Worm (Caenorhabditis elegans) whole organism, late embryonic: ENCODE data around the gene lem-2.

Experiments used
- F13H6.1 ChIP-seq: sonication (generic microtip); optimal IDR thresholded peaks from 2 replicates; lab custom pipeline; 2016; ENCODE audit warnings: missing genetic modification characterization, missing compliant biosample characterization
- K09A11.1 ChIP-seq: sonication (generic microtip); optimal IDR thresholded peaks from 2 replicates; lab custom pipeline; 2017; ENCODE audit warnings: antibody characterized with exemption, mild to moderate bottlenecking, missing genetic modification characterization, missing compliant biosample characterization; ENCODE audit not compliant: insufficient read depth
- Y22D7AL.16 ChIP-seq: sonication (generic microtip); optimal IDR thresholded peaks from 2 replicates; lab custom pipeline; 2016; ENCODE audit warnings: missing genetic modification characterization, missing compliant biosample characterization
- ama-1 ChIP-seq: fragments of 150-350 bp; optimal IDR thresholded peaks from 2 replicates; lab custom pipeline; 2014
- ceh-14 ChIP-seq: sonication (generic microtip); optimal IDR thresholded peaks from 2 replicates; lab custom pipeline; 2016; ENCODE audit warnings: missing genotype, missing genetic modification characterization, missing compliant biosample characterization
- ceh-18 ChIP-seq: sonication (generic microtip); optimal IDR thresholded peaks from 2 replicates; lab custom pipeline; 2016; ENCODE audit warnings: missing genetic modification characterization, missing compliant biosample characterization
- ceh-19 ChIP-seq: fragments of 200-800 bp; sonication (Bioruptor generic); optimal IDR thresholded peaks from 2 replicates; lab custom pipeline; 2018; ENCODE audit warnings: mild to moderate bottlenecking, missing genetic modification characterization, missing compliant biosample characterization
- ceh-2 ChIP-seq: sonication (generic microtip); optimal IDR thresholded peaks from 2 replicates; lab custom pipeline; 2016; ENCODE audit warnings: missing genotype, missing genetic modification characterization, missing compliant biosample characterization
- ceh-22 ChIP-seq: sonication (generic microtip); optimal IDR thresholded peaks from 2 replicates; lab custom pipeline; 2017; ENCODE audit warnings: missing biosample characterization, missing genetic modification characterization
- ceh-24 ChIP-seq: sonication (generic microtip); optimal IDR thresholded peaks from 2 replicates; lab custom pipeline; 2016; ENCODE audit warnings: mild to moderate bottlenecking, missing genetic modification characterization, missing compliant biosample characterization
- ceh-30 ChIP-seq: fragments of 150-350 bp; optimal IDR thresholded peaks from 2 replicates; lab custom pipeline; 2014; ENCODE audit warnings: missing biosample characterization, missing genetic modification characterization
- ceh-31 ChIP-seq: sonication (generic microtip); optimal IDR thresholded peaks from 2 replicates; lab custom pipeline; 2016; ENCODE audit warnings: missing genetic modification characterization, missing compliant biosample characterization
- ceh-34 ChIP-seq: sonication (generic microtip); optimal IDR thresholded peaks from 2 replicates; lab custom pipeline; 2016; ENCODE audit warnings: mild to moderate bottlenecking, missing genetic modification characterization, missing compliant biosample characterization
- ceh-48 ChIP-seq: sonication (generic microtip); optimal IDR thresholded peaks from 2 replicates; lab custom pipeline; 2016; ENCODE audit warnings: missing genetic modification characterization, inconsistent platforms, missing compliant biosample characterization
- dmd-4 ChIP-seq: sonication (generic microtip); optimal IDR thresholded peaks from 2 replicates; lab custom pipeline; 2016; ENCODE audit warnings: borderline replicate concordance, missing genetic modification characterization, missing compliant biosample characterization
- dve-1 ChIP-seq: sonication (generic microtip); optimal IDR thresholded peaks from 2 replicates; lab custom pipeline; 2017; ENCODE audit warnings: antibody characterized with exemption, mild to moderate bottlenecking, missing genetic modification characterization, missing compliant biosample characterization
- elt-2 ChIP-seq: sonication (generic microtip); optimal IDR thresholded peaks from 2 replicates; lab custom pipeline; 2016; ENCODE audit warnings: missing genetic modification reagents, missing genetic modification characterization, missing compliant biosample characterization
- ets-4 ChIP-seq: sonication (generic microtip); optimal IDR thresholded peaks from 2 replicates; lab custom pipeline; 2016; ENCODE audit warnings: missing genetic modification characterization, missing compliant biosample characterization
- fax-1 ChIP-seq: sonication (generic microtip); optimal IDR thresholded peaks from 2 replicates; lab custom pipeline; 2016; ENCODE audit warnings: missing genotype, missing genetic modification characterization, missing compliant biosample characterization
- fkh-10 ChIP-seq: fragments of 150-350 bp; optimal IDR thresholded peaks from 2 replicates; lab custom pipeline; 2014; ENCODE audit warnings: missing biosample characterization, missing genetic modification reagents, missing genetic modification characterization
- gmeb-2 ChIP-seq: sonication (generic microtip); optimal IDR thresholded peaks from 2 replicates; lab custom pipeline; 2016; ENCODE audit warnings: missing genetic modification characterization, inconsistent platforms, missing compliant biosample characterization
- hlh-30 ChIP-seq: sonication (generic microtip); optimal IDR thresholded peaks from 2 replicates; lab custom pipeline; 2017; ENCODE audit warnings: antibody characterized with exemption, missing genetic modification characterization, missing compliant biosample characterization; ENCODE audit not compliant: insufficient read depth
- hlh-6 ChIP-seq: sonication (generic microtip); optimal IDR thresholded peaks from 2 replicates; lab custom pipeline; 2016; ENCODE audit warnings: missing genotype, missing genetic modification characterization, missing compliant biosample characterization
- hlh-8 ChIP-seq: sonication (generic microtip); optimal IDR thresholded peaks from 2 replicates; lab custom pipeline; 2016; ENCODE audit warnings: missing genotype, missing genetic modification characterization, missing compliant biosample characterization
- madf-2 ChIP-seq: sonication (generic microtip); optimal IDR thresholded peaks from 2 replicates; lab custom pipeline; 2017; ENCODE audit warnings: missing genetic modification characterization, missing compliant biosample characterization
- mec-3 ChIP-seq: sonication (generic microtip); optimal IDR thresholded peaks from 2 replicates; lab custom pipeline; 2016; ENCODE audit warnings: borderline replicate concordance, missing genetic modification characterization, missing compliant biosample characterization
- nhr-11 ChIP-seq: fragments of 150-350 bp; optimal IDR thresholded peaks from 2 replicates; lab custom pipeline; 2014; ENCODE audit warnings: missing biosample characterization, missing genetic modification characterization
- nhr-232 ChIP-seq: sonication (generic microtip); optimal IDR thresholded peaks from 2 replicates; lab custom pipeline; 2016; ENCODE audit warnings: missing genetic modification characterization, missing compliant biosample characterization
- npax-4 ChIP-seq: sonication (generic microtip); optimal IDR thresholded peaks from 2 replicates; lab custom pipeline; 2016; ENCODE audit warnings: missing genetic modification characterization, missing compliant biosample characterization
- odd-2 ChIP-seq: sonication (generic microtip); optimal IDR thresholded peaks from 2 replicates; lab custom pipeline; 2017; ENCODE audit warnings: antibody characterized with exemption, mild to moderate bottlenecking, missing genetic modification characterization, missing compliant biosample characterization
- pag-3 ChIP-seq: sonication (generic microtip); optimal IDR thresholded peaks from 2 replicates; lab custom pipeline; 2016; ENCODE audit warnings: missing compliant biosample characterization, missing genetic modification characterization, borderline replicate concordance
- pat-9 ChIP-seq: fragments of 200-800 bp; sonication (Bioruptor generic); optimal IDR thresholded peaks from 2 replicates; lab custom pipeline; 2018; ENCODE audit warnings: mild to moderate bottlenecking, missing genetic modification characterization, moderate library complexity, missing compliant biosample characterization
- pax-1 ChIP-seq: fragments of 150-350 bp; optimal IDR thresholded peaks from 2 replicates; lab custom pipeline; 2014; ENCODE audit warnings: missing biosample characterization, missing genetic modification characterization
- pha-2 ChIP-seq: sonication (generic microtip); optimal IDR thresholded peaks from 2 replicates; lab custom pipeline; 2017; ENCODE audit warnings: mild to moderate bottlenecking, missing genetic modification characterization, missing compliant biosample characterization
- pha-4 ChIP-seq: fragments of 150-350 bp; optimal IDR thresholded peaks from 2 replicates; lab custom pipeline; 2018; ENCODE audit warnings: missing biosample characterization, missing genetic modification reagents, missing genetic modification characterization
- pros-1 ChIP-seq: fragments of 150-350 bp; optimal IDR thresholded peaks from 2 replicates; lab custom pipeline; 2014; ENCODE audit warnings: missing biosample characterization, missing genetic modification reagents, missing genetic modification characterization
- ref-2 ChIP-seq: sonication (generic microtip); optimal IDR thresholded peaks from 2 replicates; lab custom pipeline; 2016; ENCODE audit warnings: missing genetic modification characterization, missing compliant biosample characterization
- rnt-1 ChIP-seq: sonication (generic microtip); optimal IDR thresholded peaks from 2 replicates; lab custom pipeline; 2016; ENCODE audit warnings: missing genetic modification characterization, missing compliant biosample characterization
- sox-2 ChIP-seq: fragments of 200-800 bp; sonication (Bioruptor generic); IDR thresholded peaks from 2 replicates; pipeline ENCODE4 v1.3.6; 2022; ENCODE audit warnings: missing genetic modification reagents, missing genetic modification characterization, missing compliant biosample characterization
- sox-4 ChIP-seq: sonication (generic microtip); optimal IDR thresholded peaks from 2 replicates; lab custom pipeline; 2017; ENCODE audit warnings: mild to moderate bottlenecking, missing genetic modification characterization, inconsistent platforms, missing compliant biosample characterization
- tbx-2 ChIP-seq: sonication (generic microtip); optimal IDR thresholded peaks from 2 replicates; lab custom pipeline; 2016; ENCODE audit warnings: missing genetic modification characterization, missing compliant biosample characterization
- ttx-3 ChIP-seq: sonication (generic microtip); optimal IDR thresholded peaks from 2 replicates; lab custom pipeline; 2016; ENCODE audit warnings: missing genetic modification reagents, missing genetic modification characterization, missing compliant biosample characterization
- unc-3 ChIP-seq, 2 experiments: fragments of 200-800 bp in 1 of 2; sonication (Bioruptor generic) in 1 of 2; sonication (generic microtip) in 1 of 2; conservative IDR thresholded peaks in 1 of 2; optimal IDR thresholded peaks in 1 of 2; 2 replicates each; pipeline versions ENCODE4 v1.3.6 to Lab custom; 2016 to 2022; ENCODE audit warnings: missing compliant biosample characterization in 2 of 2, missing genetic modification characterization in 2 of 2, missing genetic modification reagents in 1 of 2
- unc-42 ChIP-seq: sonication (generic microtip); optimal IDR thresholded peaks from 2 replicates; lab custom pipeline; 2016; ENCODE audit warnings: missing genotype, missing genetic modification characterization, missing compliant biosample characterization
- unc-86 ChIP-seq: sonication (generic microtip); optimal IDR thresholded peaks from 2 replicates; lab custom pipeline; 2016; ENCODE audit warnings: missing genetic modification characterization, missing compliant biosample characterization
- zip-5 ChIP-seq: sonication (generic microtip); optimal IDR thresholded peaks from 2 replicates; lab custom pipeline; 2016; ENCODE audit warnings: missing genetic modification characterization, missing compliant biosample characterization

lem-2 gene

ce11 chrII:14042836-14043604 lies 20.2 kb upstream of the lem-2 start:
- TF ChIP-seq tbx-2, result peak; percentile 19
- TF ChIP-seq odd-2 (tag; lab: Kevin White, UChicago), result no peak
- TF ChIP-seq dve-1 (tag; lab: Kevin White, UChicago), result peak; percentile 6
- TF ChIP-seq, all 69 proteins: peak for 2

ce11 chrII:14044199-14044598 lies 19.1 kb upstream of the lem-2 start:
- TF ChIP-seq pag-3 (tag; lab: Kevin White, UChicago), result no peak
- no peak for TF ChIP-seq zip-5 (tag; lab: Kevin White, UChicago)
- TF ChIP-seq ceh-2, result no peak
- no peak for TF ChIP-seq ceh-19 (GFP tag; lab: Kevin White, UChicago)
- no peak for TF ChIP-seq hlh-6 (tag; lab: Kevin White, UChicago)
- TF ChIP-seq dmd-4 (tag; lab: Kevin White, UChicago), result no peak
- no peak for TF ChIP-seq hlh-8 (tag; lab: Kevin White, UChicago)
- no peak for TF ChIP-seq dve-1 (tag; lab: Kevin White, UChicago)
- TF ChIP-seq fax-1, result no peak
- no peak for TF ChIP-seq pat-9 (tag; lab: Kevin White, UChicago)
- TF ChIP-seq pros-1, result no peak
- TF ChIP-seq rnt-1 (tag; lab: Kevin White, UChicago), result no peak
- no peak for TF ChIP-seq ceh-30 (tag; lab: Kevin White, UChicago)
- TF ChIP-seq ceh-48, result no peak
- peak; percentile 23 for TF ChIP-seq ceh-31
- no peak for TF ChIP-seq Y22D7AL.16 (tag; lab: Kevin White, UChicago)
- no peak for TF ChIP-seq ceh-24
- no peak for TF ChIP-seq nhr-232 (tag; lab: Kevin White, UChicago)
- peak; percentile 78 for TF ChIP-seq ceh-34 (tag; lab: Kevin White, UChicago)
- no peak for TF ChIP-seq pha-4 (tag; lab: Kevin White, UChicago)
- TF ChIP-seq sox-4 (tag; lab: Kevin White, UChicago), result no peak
- no peak for TF ChIP-seq ref-2 (tag; lab: Kevin White, UChicago)
- no peak for TF ChIP-seq unc-86 (tag; lab: Kevin White, UChicago)
- TF ChIP-seq mec-3 (tag; lab: Kevin White, UChicago), result no peak
- peak; percentile 21 for TF ChIP-seq hlh-30 (tag; lab: Kevin White, UChicago)
- TF ChIP-seq sox-2 (GFP tag; lab: Robert Waterston, UW), result no peak
- TF ChIP-seq elt-2 (tag; lab: Kevin White, UChicago), result peak; percentile 16
- TF ChIP-seq madf-2 (tag; lab: Kevin White, UChicago), result no peak
- TF ChIP-seq K09A11.1 (tag; lab: Kevin White, UChicago), result no peak
- TF ChIP-seq nhr-11 (tag; lab: Kevin White, UChicago), result no peak
- peak; percentile 80 for TF ChIP-seq ceh-18
- no peak for TF ChIP-seq ets-4 (tag; lab: Kevin White, UChicago)
- no peak for TF ChIP-seq npax-4 (tag; lab: Kevin White, UChicago)
- no peak for TF ChIP-seq ttx-3 (tag; lab: Kevin White, UChicago)
- TF ChIP-seq ceh-14 (tag; lab: Kevin White, UChicago), result peak; percentile 39
- TF ChIP-seq unc-42 (tag; lab: Kevin White, UChicago), result peak; percentile 49
- no peak for TF ChIP-seq F13H6.1 (tag; lab: Kevin White, UChicago)
- TF ChIP-seq pax-1 (tag; lab: Kevin White, UChicago), result no peak
- no peak for TF ChIP-seq ceh-22 (tag; lab: Kevin White, UChicago)
- TF ChIP-seq ama-1 (lab: Kevin White, UChicago), result no peak
- TF ChIP-seq odd-2 (tag; lab: Kevin White, UChicago), result no peak
- TF ChIP-seq gmeb-2, result no peak
- no peak for TF ChIP-seq unc-3 (GFP tag; conservative IDR thresholded peaks at IDR 0.05; lab: Robert Waterston, UW)
- TF ChIP-seq unc-3 (tag; optimal IDR thresholded peaks at IDR 0.05; lab: Kevin White, UChicago), result no peak
- peak; percentile 31 for TF ChIP-seq tbx-2
- no peak for TF ChIP-seq fkh-10 (GFP tag; lab: Kevin White, UChicago)
- no peak for TF ChIP-seq pha-2 (tag; lab: Kevin White, UChicago)
